Fruit fly (Drosophila melanogaster): ENCODE results near the gene CG8945.

DNA sequence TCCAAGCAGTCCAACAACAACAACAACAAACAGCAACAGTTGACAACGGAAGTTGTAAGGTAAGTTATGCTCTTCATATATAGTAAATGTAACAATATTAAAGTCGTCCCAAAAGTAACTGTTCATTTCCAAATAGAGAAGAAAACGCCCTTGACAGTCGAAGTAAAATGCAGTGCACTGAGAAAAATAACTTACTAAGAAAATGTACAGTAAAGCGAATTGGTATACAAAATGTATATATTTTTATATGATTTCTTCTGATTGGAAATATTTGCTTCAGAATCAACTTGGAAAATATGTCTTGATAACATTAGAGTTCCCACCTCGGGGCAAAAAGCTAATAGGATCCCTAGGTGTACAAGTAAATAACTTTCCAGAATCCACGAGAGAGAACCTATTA, 20.5 kb upstream of the CG8945 start:
- no peak for TF ChIP-seq cnc (optimal IDR thresholded peaks at IDR 0.05)
- TF ChIP-seq kay (GFP tag; ENCODE audit: borderline replicate concordance) = no peak
- TF ChIP-seq bab1 (GFP tag; optimal IDR thresholded peaks at IDR 0.05) = no peak
- TF ChIP-seq Mnt (GFP tag; optimal IDR thresholded peaks at IDR 0.05) = no peak
- no peak for TF ChIP-seq CG12768 (GFP tag; optimal IDR thresholded peaks at IDR 0.05)
- TF ChIP-seq ovo (GFP tag; optimal IDR thresholded peaks at IDR 0.05) = no peak
- TF ChIP-seq CG14711 (tag; optimal IDR thresholded peaks at IDR 0.05) = no peak
- TF ChIP-seq Crg-1 (GFP tag; optimal IDR thresholded peaks at IDR 0.05) = no peak
- TF ChIP-seq CG1620 (GFP tag; optimal IDR thresholded peaks at IDR 0.05) = no peak
- TF ChIP-seq CG7101 (tag; optimal IDR thresholded peaks at IDR 0.05) = no peak
- no peak for TF ChIP-seq toe (GFP tag; optimal IDR thresholded peaks at IDR 0.05)
- TF ChIP-seq Hr96 (GFP tag; optimal IDR thresholded peaks at IDR 0.05) = no peak
- TF ChIP-seq Clk (GFP tag; optimal IDR thresholded peaks at IDR 0.05) = no peak
- TF ChIP-seq CG7045 (GFP tag; optimal IDR thresholded peaks at IDR 0.05) = no peak

All from whole organism, adult.